Worm (Caenorhabditis elegans) whole organism, late embryonic: ENCODE results near the gene Y97E10AR.8.

Source experiments
- K02D7.2 ChIP-seq: sonication (generic microtip); optimal IDR thresholded peaks from 2 replicates; lab custom pipeline; 2017; ENCODE audit warnings: mild to moderate bottlenecking, missing genetic modification characterization, missing compliant biosample characterization
- Y22D7AL.16 ChIP-seq: sonication (generic microtip); optimal IDR thresholded peaks from 2 replicates; lab custom pipeline; 2016; ENCODE audit warnings: missing genetic modification characterization, missing compliant biosample characterization
- ama-1 ChIP-seq: fragments of 150-350 bp; optimal IDR thresholded peaks from 2 replicates; lab custom pipeline; 2014
- ceh-22 ChIP-seq: sonication (generic microtip); optimal IDR thresholded peaks from 2 replicates; lab custom pipeline; 2017; ENCODE audit warnings: missing biosample characterization, missing genetic modification characterization
- ceh-9 ChIP-seq: sonication (generic microtip); optimal IDR thresholded peaks from 2 replicates; lab custom pipeline; 2016; ENCODE audit warnings: mild to moderate bottlenecking, missing genetic modification characterization, inconsistent platforms, missing compliant biosample characterization
- che-1 ChIP-seq: sonication (generic microtip); optimal IDR thresholded peaks from 2 replicates; lab custom pipeline; 2016; ENCODE audit warnings: mild to moderate bottlenecking, missing genetic modification characterization, missing compliant biosample characterization
- fkh-10 ChIP-seq: fragments of 150-350 bp; optimal IDR thresholded peaks from 2 replicates; lab custom pipeline; 2014; ENCODE audit warnings: missing biosample characterization, missing genetic modification reagents, missing genetic modification characterization
- hlh-13 ChIP-seq: fragments of 200-800 bp; sonication (Bioruptor generic); optimal IDR thresholded peaks from 2 replicates; lab custom pipeline; 2018; ENCODE audit warnings: mild to moderate bottlenecking, missing genetic modification characterization, missing compliant biosample characterization
- hlh-15 ChIP-seq: sonication (generic microtip); optimal IDR thresholded peaks from 2 replicates; lab custom pipeline; 2016; ENCODE audit warnings: missing genetic modification characterization, missing compliant biosample characterization
- lim-6 ChIP-seq: sonication (generic microtip); optimal IDR thresholded peaks from 2 replicates; lab custom pipeline; 2016; ENCODE audit warnings: missing genetic modification characterization, missing compliant biosample characterization
- lin-11 ChIP-seq: fragments of 200-800 bp; sonication (Bioruptor generic); optimal IDR thresholded peaks from 2 replicates; lab custom pipeline; 2018; ENCODE audit warnings: mild to moderate bottlenecking, missing genetic modification characterization, missing compliant biosample characterization
- nhr-232 ChIP-seq: sonication (generic microtip); optimal IDR thresholded peaks from 2 replicates; lab custom pipeline; 2016; ENCODE audit warnings: missing genetic modification characterization, missing compliant biosample characterization
- pha-2 ChIP-seq: sonication (generic microtip); optimal IDR thresholded peaks from 2 replicates; lab custom pipeline; 2017; ENCODE audit warnings: mild to moderate bottlenecking, missing genetic modification characterization, missing compliant biosample characterization
- sox-4 ChIP-seq: sonication (generic microtip); optimal IDR thresholded peaks from 2 replicates; lab custom pipeline; 2017; ENCODE audit warnings: mild to moderate bottlenecking, missing genetic modification characterization, inconsistent platforms, missing compliant biosample characterization
- ztf-16 ChIP-seq: sonication (generic microtip); optimal IDR thresholded peaks from 2 replicates; lab custom pipeline; 2017; ENCODE audit warnings: missing genetic modification characterization, missing compliant biosample characterization

Gene Y97E10AR.8

DNA sequence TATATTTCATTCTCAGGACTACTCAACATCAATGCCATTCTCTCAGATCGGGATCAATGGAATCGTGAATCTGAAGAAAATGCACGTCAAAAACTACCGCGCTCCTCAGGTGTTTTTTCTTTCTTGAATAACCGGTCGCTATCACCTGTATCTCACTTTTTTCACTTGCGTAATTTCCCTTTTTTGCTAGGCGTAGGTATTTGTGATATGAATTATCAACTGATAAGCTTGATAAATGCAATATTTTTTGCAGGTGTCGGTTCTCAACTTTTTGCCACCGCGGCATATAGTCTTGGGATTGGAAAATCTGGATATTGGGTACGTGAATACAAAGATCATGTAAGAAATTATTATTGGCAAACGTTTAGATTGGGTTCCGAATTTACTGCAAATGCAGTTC is 50.1 kb downstream of the Y97E10AR.8 start:
- TF ChIP-seq pha-2 (tag; lab: Kevin White, UChicago) (no peak), ceh-22 (no peak), ceh-9 (tag; lab: Kevin White, UChicago) (no peak), ztf-16 (tag; lab: Kevin White, UChicago) (no peak), nhr-232 (tag; lab: Kevin White, UChicago) (no peak), Y22D7AL.16 (tag; lab: Kevin White, UChicago) (no peak), K02D7.2 (tag; lab: Kevin White, UChicago) (no peak), lin-11 (no peak), hlh-13 (GFP tag; lab: Kevin White, UChicago) (no peak), hlh-15 (tag; lab: Kevin White, UChicago) (no peak), lim-6 (tag; lab: Kevin White, UChicago) (no peak), fkh-10 (no peak), ama-1 (no peak), che-1 (tag; lab: Kevin White, UChicago) (no peak), sox-4 (no peak)
